Worm (Caenorhabditis elegans) whole organism, mixed stage, embryonic: ENCODE data around the gene T19H12.6.

ENCODE experiments used
- bed-3 ChIP-seq: fragments of 200-800 bp; sonication (Bioruptor generic); optimal IDR thresholded peaks from 3 replicates; lab custom pipeline; 2018; ENCODE audit warnings: mild to moderate bottlenecking, missing genetic modification characterization, moderate library complexity, missing compliant biosample characterization
- blmp-1 ChIP-seq: fragments of 150-350 bp; optimal IDR thresholded peaks from 2 replicates; lab custom pipeline; 2014; ENCODE audit warnings: missing biosample characterization, missing genetic modification characterization
- ceh-39 ChIP-seq: fragments of 150-350 bp; optimal IDR thresholded peaks from 2 replicates; lab custom pipeline; 2014; ENCODE audit warnings: missing biosample characterization, missing genetic modification characterization
- ceh-83 ChIP-seq: fragments of 200-800 bp; sonication (Bioruptor generic); optimal IDR thresholded peaks from 2 replicates; lab custom pipeline; 2018; ENCODE audit warnings: mild to moderate bottlenecking, missing genetic modification characterization, missing compliant biosample characterization
- ces-1 ChIP-seq: fragments of 150-350 bp; optimal IDR thresholded peaks from 2 replicates; lab custom pipeline; 2014; ENCODE audit warnings: missing biosample characterization, missing genetic modification reagents, missing genetic modification characterization
- cnd-1 ChIP-seq: fragments of 200-800 bp; sonication (Bioruptor generic); optimal IDR thresholded peaks from 2 replicates; lab custom pipeline; 2018; ENCODE audit warnings: mild to moderate bottlenecking, missing genetic modification characterization, missing compliant biosample characterization
- drap-1 ChIP-seq: fragments of 200-800 bp; sonication (Bioruptor generic); optimal IDR thresholded peaks from 3 replicates; lab custom pipeline; 2018; ENCODE audit warnings: mild to moderate bottlenecking, missing genetic modification characterization, missing compliant biosample characterization
- flh-1 ChIP-seq: fragments of 200-800 bp; sonication (Bioruptor generic); optimal IDR thresholded peaks from 2 replicates; lab custom pipeline; 2018; ENCODE audit warnings: mild to moderate bottlenecking, missing genetic modification characterization, moderate library complexity, missing compliant biosample characterization
- ham-2 ChIP-seq: fragments of 200-800 bp; sonication (Bioruptor generic); optimal IDR thresholded peaks from 2 replicates; lab custom pipeline; 2018; ENCODE audit warnings: mild to moderate bottlenecking, missing genetic modification characterization, missing compliant biosample characterization
- hlh-1 ChIP-seq: fragments of 150-350 bp; optimal IDR thresholded peaks from 2 replicates; lab custom pipeline; 2014; ENCODE audit warnings: missing biosample characterization, missing genetic modification reagents, missing genetic modification characterization
- lin-13 ChIP-seq: fragments of 150-350 bp; optimal IDR thresholded peaks from 2 replicates; lab custom pipeline; 2014; ENCODE audit warnings: missing biosample characterization, missing genetic modification characterization
- lin-32 ChIP-seq: fragments of 200-800 bp; sonication (Bioruptor generic); optimal IDR thresholded peaks from 2 replicates; lab custom pipeline; 2018; ENCODE audit warnings: mild to moderate bottlenecking, missing genetic modification characterization, missing compliant biosample characterization
- lsy-2 ChIP-seq: fragments of 150-350 bp; optimal IDR thresholded peaks from 2 replicates; lab custom pipeline; 2014; ENCODE audit warnings: missing biosample characterization, missing genetic modification characterization
- mab-5 ChIP-seq: fragments of 150-350 bp; optimal IDR thresholded peaks from 2 replicates; lab custom pipeline; 2014; ENCODE audit warnings: missing biosample characterization, missing genetic modification characterization
- mep-1 ChIP-seq: fragments of 150-350 bp; optimal IDR thresholded peaks from 2 replicates; lab custom pipeline; 2017; ENCODE audit warnings: missing biosample characterization, missing genetic modification reagents, missing genetic modification characterization, inconsistent platforms
- mls-2 ChIP-seq: sonication (generic microtip); optimal IDR thresholded peaks from 2 replicates; lab custom pipeline; 2016; ENCODE audit warnings: mild to moderate bottlenecking, missing genetic modification characterization, moderate library complexity, missing compliant biosample characterization
- nhr-12 ChIP-seq: fragments of 150-350 bp; optimal IDR thresholded peaks from 2 replicates; lab custom pipeline; 2014; ENCODE audit warnings: missing biosample characterization, missing genetic modification characterization
- nhr-2 ChIP-seq: fragments of 150-350 bp; optimal IDR thresholded peaks from 2 replicates; lab custom pipeline; 2014; ENCODE audit warnings: missing biosample characterization, missing genetic modification characterization
- nhr-237 ChIP-seq: fragments of 150-350 bp; optimal IDR thresholded peaks from 2 replicates; lab custom pipeline; 2014; ENCODE audit warnings: missing biosample characterization, missing genetic modification characterization
- nhr-28 ChIP-seq: fragments of 150-350 bp; optimal IDR thresholded peaks from 2 replicates; lab custom pipeline; 2014; ENCODE audit warnings: missing biosample characterization, missing genetic modification characterization
- nhr-76 ChIP-seq: sonication (generic microtip); optimal IDR thresholded peaks from 2 replicates; lab custom pipeline; 2017; ENCODE audit warnings: missing biosample characterization, missing genetic modification characterization
- pha-4 ChIP-seq: fragments of 150-350 bp; optimal IDR thresholded peaks from 2 replicates; lab custom pipeline; 2018; ENCODE audit warnings: missing biosample characterization, missing genetic modification reagents, missing genetic modification characterization
- sem-2 ChIP-seq: fragments of 200-800 bp; sonication (Bioruptor generic); optimal IDR thresholded peaks from 2 replicates; lab custom pipeline; 2018; ENCODE audit warnings: mild to moderate bottlenecking, missing genetic modification characterization, missing compliant biosample characterization
- snpc-4 ChIP-seq: fragments of 150-350 bp; optimal IDR thresholded peaks from 2 replicates; lab custom pipeline; 2014; ENCODE audit warnings: missing biosample characterization, missing genetic modification characterization
- tbx-8 ChIP-seq: fragments of 200-800 bp; sonication (Bioruptor generic); optimal IDR thresholded peaks from 2 replicates; lab custom pipeline; 2018; ENCODE audit warnings: mild to moderate bottlenecking, missing genetic modification characterization, moderate library complexity, missing compliant biosample characterization
- unc-120 ChIP-seq: sonication (generic microtip); optimal IDR thresholded peaks from 2 replicates; lab custom pipeline; 2017; ENCODE audit warnings: missing genetic modification characterization, missing compliant biosample characterization; ENCODE audit not compliant: poor library complexity, severe bottlenecking
- unc-39 ChIP-seq: fragments of 150-350 bp; optimal IDR thresholded peaks from 2 replicates; lab custom pipeline; 2014; ENCODE audit warnings: missing biosample characterization, missing genetic modification characterization
- unc-62 ChIP-seq: fragments of 150-350 bp; optimal IDR thresholded peaks from 2 replicates; lab custom pipeline; 2014; ENCODE audit warnings: missing biosample characterization, missing genetic modification reagents, missing genetic modification characterization
- ztf-11 ChIP-seq: fragments of 150-350 bp; optimal IDR thresholded peaks from 2 replicates; lab custom pipeline; 2014; ENCODE audit warnings: missing biosample characterization, missing genetic modification characterization

T19H12.6 gene

DNA sequence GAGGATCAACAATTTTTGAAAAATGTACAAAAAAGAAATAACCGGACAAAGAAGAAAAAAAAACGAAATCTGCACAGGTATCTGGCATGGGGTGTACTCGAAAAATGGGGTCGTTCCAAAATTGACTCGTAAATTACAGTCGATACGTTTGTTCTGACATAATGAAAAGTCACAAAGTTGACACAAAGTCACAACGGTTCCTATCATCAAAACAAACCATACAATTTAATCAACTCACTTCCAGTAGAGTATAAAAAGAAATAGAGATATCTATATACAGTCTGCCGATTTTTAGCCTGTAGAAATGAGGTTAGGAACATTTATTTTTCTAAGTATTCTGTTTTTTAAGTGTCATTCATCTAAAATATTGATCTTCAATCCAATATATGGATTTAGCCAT is 7.0 kb upstream of the T19H12.6 start, which contains the start of gene T19H12.12:
T19H12.12 (plus strand) TSS at position 301 of the 400 bp plus-strand sequence.
- TF ChIP-seq nhr-12 (tag; lab: Kevin White, UChicago), result no peak
- TF ChIP-seq ham-2 (GFP tag; lab: Kevin White, UChicago), result no peak
- no peak for TF ChIP-seq sem-2 (GFP tag; lab: Kevin White, UChicago)
- TF ChIP-seq tbx-8 (GFP tag; lab: Kevin White, UChicago), result no peak
- TF ChIP-seq snpc-4 (tag; lab: Kevin White, UChicago), result no peak
- no peak for TF ChIP-seq unc-120 (tag; lab: Kevin White, UChicago)
- no peak for TF ChIP-seq pha-4 (tag; lab: Kevin White, UChicago)
- no peak for TF ChIP-seq flh-1 (GFP tag; lab: Kevin White, UChicago)
- no peak for TF ChIP-seq mls-2 (tag; lab: Kevin White, UChicago)
- no peak for TF ChIP-seq drap-1 (GFP tag; lab: Kevin White, UChicago)
- TF ChIP-seq unc-39 (tag; lab: Kevin White, UChicago), result no peak
- no peak for TF ChIP-seq lin-13 (tag; lab: Kevin White, UChicago)
- TF ChIP-seq nhr-76 (tag; lab: Kevin White, UChicago), result no peak
- TF ChIP-seq ceh-83 (GFP tag; lab: Kevin White, UChicago), result no peak
- TF ChIP-seq nhr-237 (tag; lab: Kevin White, UChicago), result no peak
- TF ChIP-seq mab-5 (tag; lab: Kevin White, UChicago), result no peak

- no peak for TF ChIP-seq nhr-237 (tag; lab: Kevin White, UChicago)
- no peak for TF ChIP-seq ces-1 (GFP tag; lab: Kevin White, UChicago)
- TF ChIP-seq nhr-76 (tag; lab: Kevin White, UChicago), result no peak
- no peak for TF ChIP-seq flh-1 (GFP tag; lab: Kevin White, UChicago)
- no peak for TF ChIP-seq ceh-39 (tag; lab: Kevin White, UChicago)
- TF ChIP-seq lsy-2 (tag; lab: Kevin White, UChicago), result no peak
- no peak for TF ChIP-seq mab-5 (tag; lab: Kevin White, UChicago)
- no peak for TF ChIP-seq nhr-28 (tag; lab: Kevin White, UChicago)
- no peak for TF ChIP-seq unc-62 (GFP tag; lab: Kevin White, UChicago)
- TF ChIP-seq snpc-4 (tag; lab: Kevin White, UChicago), result no peak
- TF ChIP-seq cnd-1 (tag; lab: Kevin White, UChicago), result no peak
- TF ChIP-seq tbx-8 (GFP tag; lab: Kevin White, UChicago), result no peak
- TF ChIP-seq unc-39 (tag; lab: Kevin White, UChicago), result no peak
- TF ChIP-seq unc-120 (tag; lab: Kevin White, UChicago), result no peak
- no peak for TF ChIP-seq ztf-11
- TF ChIP-seq blmp-1 (tag; lab: Kevin White, UChicago), result no peak
- TF ChIP-seq bed-3 (GFP tag; lab: Kevin White, UChicago), result no peak
- no peak for TF ChIP-seq nhr-2
- TF ChIP-seq lin-32, result no peak
Observed at ce11 chrV:4881377-4881776, 3.9 kb upstream of the T19H12.6 start, which contains the start of gene str-32. Gene str-32 (minus strand): TSS chrV:4881477.

- TF ChIP-seq mls-2 (tag; lab: Kevin White, UChicago) (no peak), nhr-237 (tag; lab: Kevin White, UChicago) (no peak), nhr-76 (tag; lab: Kevin White, UChicago) (no peak), snpc-4 (tag; lab: Kevin White, UChicago) (no peak), nhr-12 (tag; lab: Kevin White, UChicago) (no peak), cnd-1 (tag; lab: Kevin White, UChicago) (no peak), unc-39 (tag; lab: Kevin White, UChicago) (no peak), sem-2 (GFP tag; lab: Kevin White, UChicago) (no peak), pha-4 (tag; lab: Kevin White, UChicago) (no peak), lin-32 (no peak), flh-1 (GFP tag; lab: Kevin White, UChicago) (no peak), nhr-28 (tag; lab: Kevin White, UChicago) (no peak), drap-1 (GFP tag; lab: Kevin White, UChicago) (no peak), lin-13 (tag; lab: Kevin White, UChicago) (no peak), tbx-8 (GFP tag; lab: Kevin White, UChicago) (no peak)
Observed at ce11 chrV:4879251-4879650, 1.8 kb upstream of the T19H12.6 start, which contains the start of gene T19H12.15. Gene T19H12.15 (minus strand): TSS chrV:4879351.

- TF ChIP-seq tbx-8 (GFP tag; lab: Kevin White, UChicago), result no peak
- no peak for TF ChIP-seq ceh-39 (tag; lab: Kevin White, UChicago)
- TF ChIP-seq unc-120 (tag; lab: Kevin White, UChicago), result no peak
- TF ChIP-seq hlh-1 (tag; lab: Kevin White, UChicago), result no peak
- TF ChIP-seq lin-13 (tag; lab: Kevin White, UChicago), result no peak
- no peak for TF ChIP-seq ces-1 (GFP tag; lab: Kevin White, UChicago)
- no peak for TF ChIP-seq mab-5 (tag; lab: Kevin White, UChicago)
- no peak for TF ChIP-seq mep-1 (tag; lab: Kevin White, UChicago)
- no peak for TF ChIP-seq lsy-2 (tag; lab: Kevin White, UChicago)
- no peak for TF ChIP-seq drap-1 (GFP tag; lab: Kevin White, UChicago)
- no peak for TF ChIP-seq cnd-1 (tag; lab: Kevin White, UChicago)
- no peak for TF ChIP-seq mls-2 (tag; lab: Kevin White, UChicago)
- no peak for TF ChIP-seq nhr-12 (tag; lab: Kevin White, UChicago)
- TF ChIP-seq flh-1 (GFP tag; lab: Kevin White, UChicago), result no peak
Observed at ce11 chrV:4871992-4872391, 5.5 kb downstream of the T19H12.6 start, which contains the start of gene srd-33. Gene srd-33 (plus strand): TSS chrV:4872292.
